Worm (Caenorhabditis elegans) whole organism, midembryonic: ENCODE data around the gene wdr-20.

Experiments
- klf-2 ChIP-seq: fragments of 200-800 bp; sonication (Bioruptor generic); conservative IDR thresholded peaks from 2 replicates; pipeline ENCODE4 v1.3.6; 2022; ENCODE audit warnings: missing genetic modification reagents, missing genetic modification characterization, missing compliant biosample characterization
- tab-1 ChIP-seq: fragments of 200-800 bp; sonication (Bioruptor generic); IDR thresholded peaks from 2 replicates; pipeline ENCODE4 v1.3.6; 2022; ENCODE audit warnings: missing genetic modification characterization, missing compliant biosample characterization
- ztf-23 ChIP-seq: fragments of 200-800 bp; sonication (Bioruptor generic); IDR thresholded peaks from 2 replicates; pipeline ENCODE4 v1.3.6; 2022; ENCODE audit warnings: missing genetic modification reagents, missing genetic modification characterization, missing compliant biosample characterization

- TF ChIP-seq tab-1 (GFP tag; lab: Robert Waterston, UW) (no peak), klf-2 (GFP tag; lab: Robert Waterston, UW) (no peak), ztf-23 (GFP tag; lab: Robert Waterston, UW) (no peak)
These were observed 42.8 kb downstream of the wdr-20 start, which contains the start of gene R04B5.11 for ce11 chrV:10091152-10091551.
